Worm (Caenorhabditis elegans) whole organism, L2 larva: Measurements from ENCODE around the gene cutc-1.

Experiments used
- C34F6.9 ChIP-seq: fragments of 150-350 bp; optimal IDR thresholded peaks from 2 replicates; lab custom pipeline; 2014; ENCODE audit warnings: missing biosample characterization, missing genetic modification characterization
- F13H6.1 ChIP-seq: sonication (generic microtip); optimal IDR thresholded peaks from 2 replicates; lab custom pipeline; 2016; ENCODE audit warnings: missing genetic modification characterization, missing compliant biosample characterization
- Y55F3AM.14 ChIP-seq: fragments of 200-800 bp; sonication (Bioruptor generic); optimal IDR thresholded peaks from 2 replicates; lab custom pipeline; 2018; ENCODE audit warnings: mild to moderate bottlenecking, missing genetic modification characterization, missing compliant biosample characterization
- ZK546.5 ChIP-seq: sonication (generic microtip); optimal IDR thresholded peaks from 2 replicates; lab custom pipeline; 2017; ENCODE audit warnings: missing biosample characterization, missing genetic modification characterization
- alr-1 ChIP-seq: fragments of 150-350 bp; optimal IDR thresholded peaks from 2 replicates; lab custom pipeline; 2014; ENCODE audit warnings: missing biosample characterization, missing genetic modification characterization
- ama-1 ChIP-seq: fragments of 150-350 bp; optimal IDR thresholded peaks from 2 replicates; lab custom pipeline; 2018; ENCODE audit warnings: inconsistent platforms
- ceh-82 ChIP-seq: fragments of 150-350 bp; optimal IDR thresholded peaks from 2 replicates; lab custom pipeline; 2014; ENCODE audit warnings: missing biosample characterization, missing genetic modification characterization
- elt-3 ChIP-seq: sonication (generic microtip); optimal IDR thresholded peaks from 2 replicates; lab custom pipeline; 2017; ENCODE audit warnings: missing biosample characterization, missing genetic modification characterization
- fos-1 ChIP-seq: fragments of 150-350 bp; optimal IDR thresholded peaks from 2 replicates; lab custom pipeline; 2014; ENCODE audit warnings: missing biosample characterization, missing genetic modification characterization
- gmeb-1 ChIP-seq: fragments of 150-350 bp; optimal IDR thresholded peaks from 2 replicates; lab custom pipeline; 2014; ENCODE audit warnings: missing biosample characterization, missing genetic modification characterization
- lin-11 ChIP-seq: fragments of 150-350 bp; sonication (generic microtip); optimal IDR thresholded peaks from 2 replicates; lab custom pipeline; 2014; ENCODE audit warnings: missing biosample characterization, missing genetic modification characterization, inconsistent platforms, mixed read lengths
- lin-13 ChIP-seq: fragments of 150-350 bp; optimal IDR thresholded peaks from 2 replicates; lab custom pipeline; 2014; ENCODE audit warnings: missing biosample characterization, missing genetic modification reagents, missing genetic modification characterization
- lsy-2 ChIP-seq, 2 experiments: fragments of 150-350 bp in 1 of 2; sonication (generic microtip) in 1 of 2; optimal IDR thresholded peaks; 2 replicates each; lab custom pipeline; 2014 to 2017; ENCODE audit warnings: missing biosample characterization in 2 of 2, missing genetic modification characterization in 2 of 2
- mab-5 ChIP-seq: fragments of 150-350 bp; optimal IDR thresholded peaks from 2 replicates; lab custom pipeline; 2014; ENCODE audit warnings: missing biosample characterization, missing genetic modification characterization
- mbf-1 ChIP-seq: sonication (generic microtip); optimal IDR thresholded peaks from 2 replicates; lab custom pipeline; 2017; ENCODE audit warnings: missing biosample characterization, missing genetic modification characterization
- mdl-1 ChIP-seq, 2 experiments: fragments of 150-350 bp in 1 of 2; sonication (generic microtip) in 1 of 2; optimal IDR thresholded peaks; 2 replicates each; lab custom pipeline; 2017; ENCODE audit warnings: missing biosample characterization in 2 of 2, missing genetic modification characterization in 2 of 2
- nhr-10 ChIP-seq: sonication (generic microtip); optimal IDR thresholded peaks from 2 replicates; lab custom pipeline; 2017; ENCODE audit warnings: missing biosample characterization, missing genetic modification characterization
- nhr-11 ChIP-seq: fragments of 150-350 bp; optimal IDR thresholded peaks from 2 replicates; lab custom pipeline; 2014; ENCODE audit warnings: missing biosample characterization, missing genetic modification characterization
- nhr-12 ChIP-seq: fragments of 150-350 bp; optimal IDR thresholded peaks from 2 replicates; lab custom pipeline; 2014; ENCODE audit warnings: missing biosample characterization, missing genetic modification characterization
- nhr-129 ChIP-seq: fragments of 150-350 bp; optimal IDR thresholded peaks from 2 replicates; lab custom pipeline; 2014; ENCODE audit warnings: missing biosample characterization, missing genetic modification characterization
- nhr-21 ChIP-seq: fragments of 150-350 bp; optimal IDR thresholded peaks from 2 replicates; lab custom pipeline; 2014; ENCODE audit warnings: missing biosample characterization, missing genetic modification characterization
- nhr-237 ChIP-seq: fragments of 150-350 bp; optimal IDR thresholded peaks from 2 replicates; lab custom pipeline; 2014; ENCODE audit warnings: missing biosample characterization, missing genetic modification characterization
- nhr-25 ChIP-seq: fragments of 150-350 bp; sonication (generic microtip); optimal IDR thresholded peaks from 3 replicates; lab custom pipeline; 2014; ENCODE audit warnings: missing biosample characterization, missing genetic modification characterization
- nhr-6 ChIP-seq: fragments of 150-350 bp; optimal IDR thresholded peaks from 2 replicates; lab custom pipeline; 2014; ENCODE audit warnings: missing biosample characterization, missing genetic modification characterization
- peb-1 ChIP-seq: fragments of 150-350 bp; optimal IDR thresholded peaks from 2 replicates; lab custom pipeline; 2014; ENCODE audit warnings: missing biosample characterization, missing genetic modification characterization
- sem-4 ChIP-seq: fragments of 150-350 bp; optimal IDR thresholded peaks from 2 replicates; lab custom pipeline; 2014; ENCODE audit warnings: missing biosample characterization, missing genetic modification reagents, missing genetic modification characterization
- skn-1 ChIP-seq: sonication (generic microtip); optimal IDR thresholded peaks from 2 replicates; lab custom pipeline; 2017; ENCODE audit warnings: missing biosample characterization, missing genetic modification characterization
- sma-3 ChIP-seq: sonication (generic microtip); optimal IDR thresholded peaks from 2 replicates; lab custom pipeline; 2016; ENCODE audit warnings: missing genetic modification reagents, missing genetic modification characterization, missing compliant biosample characterization
- sma-9 ChIP-seq, 2 experiments: fragments of 150-350 bp in 1 of 2; sonication (generic microtip) in 1 of 2; optimal IDR thresholded peaks; 2 replicates each; lab custom pipeline; 2014 to 2016; ENCODE audit warnings: missing genetic modification characterization in 2 of 2, mild to moderate bottlenecking in 1 of 2, missing biosample characterization in 1 of 2, missing compliant biosample characterization in 1 of 2, missing genetic modification reagents in 1 of 2, moderate library complexity in 1 of 2
- unc-39 ChIP-seq: fragments of 150-350 bp; optimal IDR thresholded peaks from 2 replicates; lab custom pipeline; 2014; ENCODE audit warnings: missing biosample characterization, missing genetic modification characterization
- unc-55 ChIP-seq: fragments of 150-350 bp; sonication (generic microtip); optimal IDR thresholded peaks from 3 replicates; lab custom pipeline; 2014; ENCODE audit warnings: missing biosample characterization, missing genetic modification reagents, missing genetic modification characterization
- zag-1 ChIP-seq: fragments of 150-350 bp; optimal IDR thresholded peaks from 2 replicates; lab custom pipeline; 2014; ENCODE audit warnings: missing biosample characterization, missing genetic modification characterization
- ztf-1 ChIP-seq: fragments of 200-800 bp; sonication (Bioruptor generic); conservative IDR thresholded peaks from 2 replicates; pipeline ENCODE4 v1.3.6; 2022; ENCODE audit warnings: missing genetic modification characterization, missing compliant biosample characterization
- ztf-11 ChIP-seq: sonication (generic microtip); optimal IDR thresholded peaks from 2 replicates; lab custom pipeline; 2017; ENCODE audit warnings: missing biosample characterization, missing genetic modification characterization
- ztf-4 ChIP-seq: fragments of 150-350 bp; optimal IDR thresholded peaks from 2 replicates; lab custom pipeline; 2014; ENCODE audit warnings: missing biosample characterization, missing genetic modification characterization

cutc-1 gene

DNA sequence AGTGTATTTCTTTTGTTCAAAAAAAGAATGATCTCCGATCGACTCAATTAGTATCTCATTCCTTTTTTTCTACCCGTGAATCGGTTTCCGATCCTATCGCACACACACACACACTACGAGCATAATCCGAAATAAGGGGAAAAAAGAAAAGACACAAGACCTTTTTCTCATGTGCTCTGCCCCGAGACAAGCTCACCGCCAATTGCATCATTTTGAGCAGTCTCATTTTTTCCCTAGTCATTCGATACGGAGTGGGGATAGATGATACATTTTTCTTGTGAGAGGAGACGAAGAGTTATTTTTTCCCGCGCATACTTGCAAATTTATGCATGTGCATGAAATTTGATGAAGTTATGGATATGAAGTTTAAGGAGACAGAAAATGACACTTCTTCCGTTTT is 11.1 kb downstream of the cutc-1 start:
- TF ChIP-seq F13H6.1 (tag; lab: Kevin White, UChicago) (peak; percentile 20), nhr-25 (no peak), lin-13 (peak; percentile 19), lsy-2 (tag; optimal IDR thresholded peaks at IDR 0.05; lab: Kevin White, UChicago) (peak in 1 of 2 experiments; percentile 46), lin-11 (tag; lab: Kevin White, UChicago) (peak; percentile 11), nhr-21 (tag; lab: Kevin White, UChicago) (no peak), unc-55 (GFP tag; lab: Kevin White, UChicago) (peak; percentile 50), unc-39 (tag; lab: Kevin White, UChicago) (peak; percentile 92), Y55F3AM.14 (GFP tag; lab: Kevin White, UChicago) (no peak), nhr-237 (tag; lab: Kevin White, UChicago) (no peak), nhr-129 (tag; lab: Kevin White, UChicago) (peak; percentile 97), zag-1 (tag; lab: Kevin White, UChicago) (peak; percentile 51), nhr-11 (tag; lab: Kevin White, UChicago) (no peak), sma-3 (GFP tag; lab: Kevin White, UChicago) (no peak), gmeb-1 (tag; lab: Kevin White, UChicago) (no peak), ceh-82 (tag; lab: Kevin White, UChicago) (no peak), fos-1 (tag; lab: Kevin White, UChicago) (peak; percentile 4), mdl-1 (tag; optimal IDR thresholded peaks at IDR 0.05; lab: Kevin White, UChicago) (no peak), C34F6.9 (tag; lab: Kevin White, UChicago) (peak; percentile 73), elt-3 (tag; lab: Kevin White, UChicago) (no peak)

DNA sequence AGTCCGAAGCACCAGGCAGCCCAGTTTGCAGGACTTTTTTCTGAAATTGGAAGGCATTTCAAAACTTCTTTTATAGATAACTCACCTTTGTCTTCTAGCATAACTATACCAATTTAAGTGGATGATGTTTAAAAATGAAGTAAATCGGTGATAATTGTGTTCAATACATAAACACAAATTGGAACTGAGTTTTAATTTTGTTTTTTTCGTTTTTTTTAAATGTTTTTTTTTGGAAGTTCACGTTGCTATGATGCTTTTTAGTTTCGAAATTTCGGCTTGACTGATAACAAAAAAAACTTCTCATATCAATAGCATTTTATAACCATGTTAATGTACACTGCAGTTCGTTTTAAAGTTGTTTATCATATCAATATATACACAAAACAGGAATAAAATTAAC is 13.9 kb downstream of the cutc-1 start, which contains the start of gene ZK353.4:
Gene ZK353.4, minus strand, starts transcription at position 101 of the 400 bp plus-strand sequence.
- TF ChIP-seq sem-4 (tag; lab: Kevin White, UChicago) (no peak), ama-1 (lab: Kevin White, UChicago) (no peak), lin-13 (no peak), Y55F3AM.14 (GFP tag; lab: Kevin White, UChicago) (no peak), sma-9 (GFP tag; optimal IDR thresholded peaks at IDR 0.05; lab: Kevin White, UChicago) (no peak), sma-9 (tag; optimal IDR thresholded peaks at IDR 0.05; lab: Kevin White, UChicago) (no peak), mab-5 (tag; lab: Kevin White, UChicago) (no peak), ztf-1 (GFP tag; lab: Robert Waterston, UW) (no peak), mdl-1 (tag; optimal IDR thresholded peaks at IDR 0.05; lab: Kevin White, UChicago) (no peak), skn-1 (tag; lab: Kevin White, UChicago) (no peak), nhr-12 (tag; lab: Kevin White, UChicago) (no peak)

ce11 chrIII:8380645-8381044 is 22.8 kb downstream of the cutc-1 start, which contains the start of gene R05D3.12:
Gene R05D3.12, plus strand, starts transcription at chrIII:8380945.
- TF ChIP-seq alr-1 (tag; lab: Kevin White, UChicago) (no peak), ceh-82 (tag; lab: Kevin White, UChicago) (no peak), nhr-11 (tag; lab: Kevin White, UChicago) (no peak), ztf-11 (no peak), nhr-6 (no peak), zag-1 (tag; lab: Kevin White, UChicago) (no peak)

DNA sequence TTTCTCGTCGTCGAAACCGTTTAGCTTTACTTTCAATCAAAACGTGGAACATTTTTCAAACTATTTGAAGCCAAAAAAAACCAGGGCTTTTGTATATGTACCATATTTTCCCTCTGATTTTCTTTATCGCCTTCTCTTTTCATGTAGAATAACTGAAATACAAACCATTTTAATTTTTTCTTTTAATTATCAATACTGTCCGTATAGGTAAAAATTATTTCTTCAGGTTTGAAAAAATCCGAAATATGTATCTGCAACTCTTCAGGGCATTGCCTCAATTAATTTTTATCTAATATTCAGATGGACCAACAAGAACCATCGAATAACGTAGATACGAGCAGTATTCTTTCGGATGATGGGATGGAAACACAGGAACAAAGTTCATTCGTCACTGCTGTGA is 28.4 kb downstream of the cutc-1 start, which contains the start of gene met-2:
Gene met-2, plus strand, starts transcription at position 301 of the 400 bp plus-strand sequence.
- TF ChIP-seq elt-3 (tag; lab: Kevin White, UChicago) (no peak), ZK546.5 (tag; lab: Kevin White, UChicago) (no peak), nhr-10 (tag; lab: Kevin White, UChicago) (no peak), sma-3 (GFP tag; lab: Kevin White, UChicago) (no peak), sma-9 (GFP tag; optimal IDR thresholded peaks at IDR 0.05; lab: Kevin White, UChicago) (no peak), sma-9 (tag; optimal IDR thresholded peaks at IDR 0.05; lab: Kevin White, UChicago) (no peak), ztf-4 (tag; lab: Kevin White, UChicago) (no peak), nhr-12 (tag; lab: Kevin White, UChicago) (no peak), nhr-25 (no peak), nhr-129 (tag; lab: Kevin White, UChicago) (no peak), unc-55 (GFP tag; lab: Kevin White, UChicago) (no peak), peb-1 (tag; lab: Kevin White, UChicago) (no peak), alr-1 (tag; lab: Kevin White, UChicago) (no peak), sem-4 (tag; lab: Kevin White, UChicago) (no peak), mbf-1 (tag; lab: Kevin White, UChicago) (no peak)
